Worm (Caenorhabditis elegans): ENCODE results near the gene F44E2.8.

F44E2.8 gene

DNA sequence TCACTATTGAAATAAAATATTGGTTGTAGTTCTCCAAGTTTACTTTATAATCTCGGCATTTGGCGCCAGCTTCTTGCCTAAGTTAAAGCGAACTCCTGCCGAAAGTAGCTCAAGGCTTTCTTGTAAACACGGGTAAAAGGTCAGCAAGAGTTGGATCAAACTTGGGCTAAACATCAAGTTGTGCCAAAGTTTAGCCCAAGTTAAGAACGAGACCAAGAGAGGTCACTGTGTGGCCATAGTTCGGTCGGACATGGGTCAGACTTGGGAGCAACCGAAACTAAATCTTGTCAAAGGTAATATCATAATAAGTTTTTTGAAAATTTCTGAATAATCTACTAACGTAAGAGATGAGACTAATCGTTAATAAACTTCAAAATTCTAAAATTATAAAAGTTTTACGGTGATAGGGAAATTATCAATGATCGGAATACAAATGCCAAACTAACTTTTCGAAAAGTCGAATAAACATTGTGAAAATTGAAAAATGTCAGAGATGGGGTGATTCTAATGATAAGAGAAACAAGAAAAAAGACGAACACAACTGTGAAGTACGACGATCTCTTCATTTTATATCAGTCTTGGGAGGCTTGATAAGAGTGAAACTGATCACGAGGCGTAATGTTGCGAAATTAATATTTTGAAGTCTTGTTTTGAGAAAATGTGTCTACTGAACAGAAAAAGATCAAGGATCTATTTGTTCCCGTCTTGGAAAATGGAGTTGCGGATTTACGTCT is 18.4 kb upstream of the F44E2.8 start:
- TF ChIP-seq W03F9.2 (tag; optimal IDR thresholded peaks at IDR 0.05), result peak; percentile 22
- no peak for TF ChIP-seq him-1 (tag; optimal IDR thresholded peaks at IDR 0.05)
- TF ChIP-seq dao-5 (tag; optimal IDR thresholded peaks at IDR 0.05), result no peak

DNA sequence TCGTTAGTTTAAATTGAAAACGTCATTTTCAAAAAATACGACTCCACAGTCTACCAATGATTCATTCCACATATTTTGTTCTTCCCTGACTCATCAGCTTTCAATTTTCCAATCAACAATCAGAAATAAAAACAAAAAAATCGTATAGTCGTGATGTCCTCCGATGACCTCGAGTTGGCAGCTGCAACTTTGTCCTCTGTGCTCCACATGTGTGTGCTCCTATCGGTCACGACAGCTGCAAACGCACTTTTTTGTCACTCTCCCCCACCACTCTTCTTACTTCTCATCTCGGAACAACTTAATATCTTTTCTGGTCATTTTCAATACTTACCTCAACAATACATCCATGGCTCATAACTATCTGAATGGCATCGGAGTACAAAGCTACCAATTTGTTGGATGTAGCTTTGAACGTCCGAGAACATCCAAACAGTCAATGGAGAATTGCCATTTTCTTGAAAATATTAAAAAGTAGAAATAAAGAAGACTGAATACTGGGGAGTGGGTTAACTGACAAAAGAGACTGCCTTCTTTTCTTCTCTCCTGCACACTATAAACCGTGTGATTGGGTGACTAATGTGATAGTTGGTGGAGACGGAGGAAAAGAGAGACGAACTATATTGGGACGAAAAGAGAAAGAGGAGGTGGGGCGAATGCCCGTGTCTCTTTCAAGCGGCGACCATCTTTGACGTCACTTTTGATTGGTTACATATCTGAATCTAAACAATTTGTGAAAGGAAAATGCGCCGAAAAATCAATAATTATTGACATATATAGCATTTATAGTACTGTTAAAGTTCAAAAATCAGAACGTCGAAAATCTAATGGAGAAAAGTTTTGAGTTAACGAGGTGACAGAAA is 17.5 kb upstream of the F44E2.8 start:
- no peak for TF ChIP-seq him-1 (tag; optimal IDR thresholded peaks at IDR 0.05)
- TF ChIP-seq dao-5 (tag; optimal IDR thresholded peaks at IDR 0.05), result no peak
- TF ChIP-seq W03F9.2 (tag; optimal IDR thresholded peaks at IDR 0.05), result no peak

DNA sequence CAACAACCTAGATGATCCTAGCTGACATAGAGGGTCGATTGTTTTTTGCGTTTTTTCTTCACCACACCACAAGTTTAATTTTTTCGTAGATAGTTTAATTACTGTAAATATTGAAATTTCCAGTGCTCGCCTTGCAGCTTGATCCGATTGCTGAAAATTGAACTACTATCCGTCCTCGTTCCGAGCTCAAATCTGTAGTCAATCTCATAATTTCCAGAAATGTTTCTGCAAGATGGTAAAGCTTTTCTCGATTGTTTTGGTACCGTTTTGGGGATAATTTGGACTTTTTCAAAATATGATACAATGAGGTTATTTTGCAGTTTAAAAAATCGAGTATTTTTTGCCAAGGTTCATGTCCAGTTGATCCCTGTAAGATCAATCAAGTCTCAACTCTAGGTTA is 16.4 kb upstream of the F44E2.8 start:
- no peak for TF ChIP-seq W03F9.2 (tag; optimal IDR thresholded peaks at IDR 0.05)
- TF ChIP-seq him-1 (tag; optimal IDR thresholded peaks at IDR 0.05), result no peak
- no peak for TF ChIP-seq dao-5 (tag; optimal IDR thresholded peaks at IDR 0.05)

DNA sequence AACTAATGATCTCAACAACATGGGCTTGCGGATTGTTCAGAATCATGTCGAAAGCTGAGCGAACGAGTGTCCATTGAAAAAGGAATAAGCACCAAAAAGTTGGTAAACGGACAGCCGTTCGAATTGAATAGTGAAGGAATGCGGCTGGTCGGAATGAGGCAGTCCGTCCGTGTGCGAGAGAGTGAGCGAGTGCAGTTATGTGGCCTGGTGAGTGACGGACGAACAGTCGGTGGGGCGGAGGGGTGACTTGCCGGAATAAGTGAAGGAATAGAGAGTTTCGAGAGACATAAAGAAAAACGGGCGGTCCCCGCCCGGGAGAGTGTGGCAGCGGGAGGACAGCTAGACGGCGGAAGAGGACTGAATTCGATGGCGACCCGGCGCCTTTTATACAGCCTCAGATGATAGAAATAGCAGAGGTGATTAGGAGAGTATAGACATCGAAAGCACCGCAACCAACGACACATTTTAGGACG is 15.7 kb upstream of the F44E2.8 start:
- TF ChIP-seq W03F9.2 (tag; optimal IDR thresholded peaks at IDR 0.05), result peak; percentile 45
- TF ChIP-seq dao-5 (tag; optimal IDR thresholded peaks at IDR 0.05), result peak; percentile 45
- no peak for TF ChIP-seq him-1 (tag; optimal IDR thresholded peaks at IDR 0.05)

DNA sequence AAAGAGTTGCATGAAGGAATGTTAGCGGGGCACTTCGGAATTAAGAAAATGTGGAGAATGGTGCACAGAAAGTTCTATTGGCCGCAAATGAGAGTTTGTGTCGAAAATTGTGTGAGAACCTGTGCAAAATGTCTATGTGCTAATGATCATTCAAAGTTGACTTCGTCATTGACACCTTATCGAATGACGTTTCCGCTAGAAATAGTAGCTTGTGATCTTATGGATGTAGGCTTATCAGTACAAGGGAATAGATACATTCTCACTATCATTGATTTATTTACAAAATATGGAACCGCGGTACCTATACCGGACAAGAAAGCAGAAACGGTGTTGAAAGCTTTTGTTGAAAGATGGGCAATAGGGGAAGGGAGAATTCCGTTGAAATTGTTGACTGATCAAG is 8.8 kb upstream of the F44E2.8 start:
- TF ChIP-seq W03F9.2 (tag; optimal IDR thresholded peaks at IDR 0.05), result no peak
- no peak for TF ChIP-seq him-1 (tag; optimal IDR thresholded peaks at IDR 0.05)
- no peak for TF ChIP-seq dao-5 (tag; optimal IDR thresholded peaks at IDR 0.05)

DNA sequence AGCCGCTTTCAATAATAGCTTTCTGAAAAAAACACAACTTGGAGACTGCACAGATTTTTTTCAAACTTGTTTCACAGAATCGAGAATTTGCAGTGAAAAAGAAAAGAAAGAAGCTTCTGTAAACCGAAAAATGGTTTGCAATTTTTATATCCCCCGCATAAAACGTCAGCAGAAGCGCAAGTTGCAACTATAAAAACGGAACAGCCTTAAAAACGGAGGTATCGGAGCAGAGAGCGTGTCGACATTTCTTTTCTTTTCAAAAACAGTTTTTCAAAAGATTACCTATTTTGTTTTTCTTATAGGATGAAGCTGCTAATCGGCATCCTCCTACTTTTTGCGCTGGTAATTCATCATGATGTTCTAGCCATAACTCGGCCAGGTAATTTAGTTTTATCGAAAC is 2.3 kb upstream of the F44E2.8 start, which contains the start of gene plg-1:
Gene plg-1 (plus strand): TSS at position 301 of the 400 bp plus-strand sequence.
- no peak for TF ChIP-seq W03F9.2 (tag; optimal IDR thresholded peaks at IDR 0.05)
- no peak for TF ChIP-seq dao-5 (tag; optimal IDR thresholded peaks at IDR 0.05)
- no peak for TF ChIP-seq him-1 (tag; optimal IDR thresholded peaks at IDR 0.05)

DNA sequence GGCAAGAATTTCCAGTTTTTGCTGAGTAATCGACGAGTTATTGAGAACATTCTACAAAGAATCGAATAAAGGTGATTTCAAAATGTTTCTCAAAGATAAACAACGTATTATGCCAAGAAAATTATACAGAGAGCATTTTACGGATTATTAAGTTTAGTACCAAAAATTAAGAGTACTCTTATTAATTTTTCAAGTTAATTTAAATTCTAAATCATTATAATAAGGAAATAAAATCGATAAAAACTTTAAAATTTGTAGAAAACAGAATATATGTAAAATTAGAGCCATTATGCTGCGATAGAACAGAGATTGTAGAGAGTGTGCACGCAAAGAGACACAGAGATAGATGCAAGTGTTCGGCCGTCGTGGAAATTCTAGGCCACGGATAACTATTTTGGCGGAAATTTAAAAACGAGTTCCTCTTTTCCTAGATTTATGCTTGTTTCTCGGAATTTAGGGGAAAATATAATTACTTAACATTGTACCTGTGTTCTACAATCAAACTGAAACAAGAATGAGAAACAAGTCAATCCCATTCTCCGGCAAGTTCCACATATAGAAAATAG is 888 bp upstream of the F44E2.8 start, which contains the start of gene F44E2.9:
Gene F44E2.9 (minus strand): TSS at position 51 of the 566 bp plus-strand sequence.
- TF ChIP-seq W03F9.2 (tag; optimal IDR thresholded peaks at IDR 0.05) (peak; percentile 85), dao-5 (tag; optimal IDR thresholded peaks at IDR 0.05) (no peak)

DNA sequence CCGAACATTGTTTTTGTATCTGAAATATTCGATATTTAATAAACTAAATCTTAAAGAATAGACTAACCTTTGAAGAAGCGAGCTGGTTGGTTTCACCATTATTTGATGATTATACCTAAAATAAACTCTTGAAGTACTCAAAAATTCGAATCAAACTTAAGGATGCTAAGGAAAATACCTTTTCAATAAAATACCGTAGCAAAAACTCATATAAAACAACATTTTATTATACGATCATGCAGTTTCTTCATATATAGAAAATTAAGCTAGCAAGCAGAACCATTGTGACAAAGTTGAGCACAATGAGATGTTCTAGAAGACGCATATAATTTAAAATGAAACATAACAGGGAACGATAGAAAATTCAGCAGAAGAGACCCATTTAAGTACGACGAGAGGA is 1.3 kb downstream of the F44E2.8 start, which contains the start of gene F44E2.7:
Gene F44E2.7 (minus strand): TSS at position 101 of the 400 bp plus-strand sequence.
- TF ChIP-seq dao-5 (tag; optimal IDR thresholded peaks at IDR 0.05), result no peak
- no peak for TF ChIP-seq W03F9.2 (tag; optimal IDR thresholded peaks at IDR 0.05)
- no peak for TF ChIP-seq him-1 (tag; optimal IDR thresholded peaks at IDR 0.05)

DNA sequence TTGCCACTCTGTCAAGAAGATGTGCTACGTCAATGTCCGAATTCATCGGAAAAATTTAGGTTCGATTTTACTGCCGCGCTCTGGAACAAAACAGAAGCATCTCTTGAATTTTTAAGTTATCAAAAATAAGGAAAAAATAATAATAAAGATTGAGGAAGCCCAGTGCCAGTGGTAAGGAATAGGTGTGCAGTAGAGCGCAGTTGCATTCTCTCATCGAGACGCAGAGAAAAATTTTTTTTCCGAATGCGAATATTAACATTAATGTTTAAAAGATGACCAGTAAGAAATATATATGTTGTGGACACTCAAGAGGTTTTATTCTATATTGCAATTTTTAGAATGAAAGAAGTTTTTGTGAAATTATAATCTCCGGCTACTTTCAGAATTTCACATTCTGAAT is 2.0 kb downstream of the F44E2.8 start:
- TF ChIP-seq W03F9.2 (tag; optimal IDR thresholded peaks at IDR 0.05), result peak; percentile 73
- TF ChIP-seq him-1 (tag; optimal IDR thresholded peaks at IDR 0.05), result no peak

DNA sequence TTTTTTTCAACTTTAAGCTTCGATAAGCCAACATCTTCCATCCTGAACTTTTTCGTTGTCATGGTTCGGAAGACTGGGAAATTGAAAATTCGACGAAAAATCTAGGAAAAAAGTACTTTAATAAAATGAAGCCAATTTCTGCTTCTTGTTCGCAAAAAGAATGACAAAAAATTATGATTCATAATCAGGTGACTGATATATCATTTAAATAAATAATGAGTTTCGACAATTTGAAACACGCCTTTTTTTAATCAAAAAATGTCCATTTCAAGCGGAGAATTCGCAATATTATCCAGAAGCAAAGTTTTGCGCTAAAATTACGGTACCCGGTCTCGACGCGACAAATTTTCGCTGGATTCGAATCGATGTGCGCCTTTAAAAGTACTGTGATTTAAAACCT is 4.6 kb downstream of the F44E2.8 start, which contains the start of gene F44E2.6:
Gene F44E2.6 (minus strand): TSS at position 101 of the 400 bp plus-strand sequence.
- TF ChIP-seq him-1 (tag; optimal IDR thresholded peaks at IDR 0.05), result no peak
- no peak for TF ChIP-seq W03F9.2 (tag; optimal IDR thresholded peaks at IDR 0.05)
- no peak for TF ChIP-seq dao-5 (tag; optimal IDR thresholded peaks at IDR 0.05)

DNA sequence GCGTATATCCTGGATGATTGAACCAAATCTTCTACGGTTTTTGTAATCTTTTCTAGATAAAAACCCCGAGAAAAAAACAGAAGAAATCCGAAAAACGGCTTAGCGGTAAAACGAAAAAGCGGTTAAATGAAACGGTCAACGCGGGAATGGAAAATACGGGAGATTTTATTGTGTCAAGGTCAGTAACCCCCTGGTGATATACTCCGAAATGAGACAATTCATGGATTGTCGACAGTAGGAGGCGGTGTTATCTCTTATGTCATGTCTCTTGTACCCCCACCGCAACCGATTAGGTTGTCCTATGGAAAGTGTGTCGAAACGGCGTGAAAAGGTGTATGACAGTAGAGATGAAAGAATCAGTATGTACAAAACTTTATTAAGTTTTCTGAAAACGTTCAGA is 5.5 kb downstream of the F44E2.8 start:
- TF ChIP-seq dao-5 (tag; optimal IDR thresholded peaks at IDR 0.05), result no peak
- no peak for TF ChIP-seq him-1 (tag; optimal IDR thresholded peaks at IDR 0.05)
- no peak for TF ChIP-seq W03F9.2 (tag; optimal IDR thresholded peaks at IDR 0.05)

DNA sequence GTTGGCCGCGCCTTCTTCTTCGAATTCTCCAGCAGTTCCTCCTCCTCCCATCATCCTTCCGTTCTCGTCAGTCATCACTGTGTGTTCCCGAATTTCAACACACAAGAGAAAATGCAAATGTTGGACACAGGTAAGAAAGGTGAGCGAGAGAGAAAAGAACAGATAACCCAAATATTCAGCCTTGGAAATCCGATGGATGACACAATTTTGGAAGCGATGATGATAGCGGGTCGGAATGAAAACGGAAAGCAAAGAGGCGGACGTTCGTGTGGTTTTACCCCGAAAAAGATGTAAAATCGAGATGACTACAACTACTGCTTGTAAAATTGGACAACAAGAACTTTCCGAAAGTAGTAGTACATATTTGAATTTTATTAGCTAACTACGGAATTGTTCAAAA is 9.9 kb downstream of the F44E2.8 start:
- no peak for TF ChIP-seq him-1 (tag; optimal IDR thresholded peaks at IDR 0.05)
- no peak for TF ChIP-seq W03F9.2 (tag; optimal IDR thresholded peaks at IDR 0.05)
- no peak for TF ChIP-seq dao-5 (tag; optimal IDR thresholded peaks at IDR 0.05)

DNA sequence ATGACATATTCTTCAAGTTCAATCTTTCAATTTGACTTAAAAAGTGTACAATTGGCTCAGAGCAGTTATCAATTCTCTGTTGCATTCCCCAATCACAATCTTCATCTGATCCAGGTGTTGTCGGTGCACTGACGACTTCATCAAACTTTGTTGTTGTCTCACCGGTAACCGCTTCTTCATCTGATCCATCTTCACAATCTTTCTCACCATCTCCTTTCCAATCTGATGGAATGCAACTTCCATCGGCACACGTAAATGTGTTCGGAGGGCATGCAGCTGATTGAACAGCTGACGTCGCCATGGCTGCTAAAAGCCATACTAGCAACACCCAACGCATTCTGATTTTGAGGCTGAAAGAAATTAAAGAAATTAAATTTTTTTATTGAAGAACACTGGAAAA is 11.6 kb downstream of the F44E2.8 start, which contains the start of gene F44E2.4:
Gene F44E2.4 (minus strand): TSS at position 350 of the 400 bp plus-strand sequence.
- no peak for TF ChIP-seq W03F9.2 (tag; optimal IDR thresholded peaks at IDR 0.05)

Data from whole organism, L4/young adult.